Worm (Caenorhabditis elegans) whole organism, L4 larva: ENCODE data around the gene srd-74.

Source experiments
- F37D6.2 ChIP-seq: sonication (generic microtip); optimal IDR thresholded peaks from 2 replicates; lab custom pipeline; 2016; ENCODE audit warnings: mild to moderate bottlenecking, missing genetic modification characterization, missing compliant biosample characterization
- T20F7.1 ChIP-seq: fragments of 200-800 bp; sonication (Bioruptor generic); optimal IDR thresholded peaks from 2 replicates; lab custom pipeline; 2018; ENCODE audit warnings: mild to moderate bottlenecking, missing genetic modification characterization, missing compliant biosample characterization
- T26A8.4 ChIP-seq: fragments of 200-800 bp; sonication (Bioruptor generic); IDR thresholded peaks from 2 replicates; pipeline ENCODE4 v1.3.6; 2022; ENCODE audit warnings: missing genetic modification characterization, missing compliant biosample characterization
- Y105C5A.15 ChIP-seq: fragments of 200-800 bp; sonication (Bioruptor generic); IDR thresholded peaks from 2 replicates; pipeline ENCODE4 v1.3.6; 2022; ENCODE audit warnings: missing genetic modification characterization, missing compliant biosample characterization
- Y48G9A.11 ChIP-seq: fragments of 200-800 bp; sonication (Bioruptor generic); IDR thresholded peaks from 2 replicates; pipeline ENCODE4 v1.3.6; 2022; ENCODE audit warnings: missing genetic modification reagents, missing genetic modification characterization, missing compliant biosample characterization
- ZK337.2 ChIP-seq: fragments of 200-800 bp; sonication (Bioruptor generic); IDR thresholded peaks from 2 replicates; pipeline ENCODE4 v1.3.6; 2022; ENCODE audit warnings: missing genetic modification reagents, missing genetic modification characterization, missing compliant biosample characterization
- aly-2 ChIP-seq: sonication (generic microtip); optimal IDR thresholded peaks from 2 replicates; lab custom pipeline; 2018; ENCODE audit warnings: missing biosample characterization, missing genetic modification characterization
- arid-1 ChIP-seq: fragments of 200-800 bp; sonication (Bioruptor generic); conservative IDR thresholded peaks from 2 replicates; pipeline ENCODE4 v1.3.6; 2022; ENCODE audit warnings: missing genetic modification reagents, missing genetic modification characterization, missing compliant biosample characterization
- ceh-20 ChIP-seq: fragments of 200-800 bp; sonication (Bioruptor generic); IDR thresholded peaks from 2 replicates; pipeline ENCODE4 v1.3.6; 2022; ENCODE audit warnings: missing genetic modification reagents, missing genetic modification characterization, missing compliant biosample characterization
- ceh-32 ChIP-seq: sonication (generic microtip); optimal IDR thresholded peaks from 2 replicates; lab custom pipeline; 2016; ENCODE audit warnings: mild to moderate bottlenecking, missing genetic modification characterization, missing compliant biosample characterization; ENCODE audit not compliant: poor library complexity
- ceh-44 ChIP-seq: fragments of 200-800 bp; sonication (Bioruptor generic); IDR thresholded peaks from 2 replicates; pipeline ENCODE4 v1.3.6; 2022; ENCODE audit warnings: missing genetic modification reagents, missing genetic modification characterization, missing compliant biosample characterization
- cey-2 ChIP-seq: sonication (generic microtip); optimal IDR thresholded peaks from 3 replicates; lab custom pipeline; 2017; ENCODE audit warnings: missing genetic modification characterization, mild to moderate bottlenecking, missing compliant biosample characterization, antibody characterized with exemption, borderline replicate concordance; ENCODE audit not compliant: insufficient read depth
- daf-19 ChIP-seq: fragments of 200-800 bp; sonication (Bioruptor generic); conservative IDR thresholded peaks from 2 replicates; pipeline ENCODE4 v1.3.6; 2022; ENCODE audit warnings: missing genetic modification characterization, missing compliant biosample characterization
- dmd-6 ChIP-seq: fragments of 200-800 bp; sonication (Bioruptor generic); IDR thresholded peaks from 2 replicates; pipeline ENCODE4 v1.3.6; 2022; ENCODE audit warnings: missing genetic modification reagents, missing genetic modification characterization, missing compliant biosample characterization
- dmd-9 ChIP-seq: fragments of 200-800 bp; sonication (Bioruptor generic); IDR thresholded peaks from 2 replicates; pipeline ENCODE4 v1.3.6; 2022; ENCODE audit warnings: missing genetic modification reagents, missing genetic modification characterization, missing compliant biosample characterization
- dpl-1 ChIP-seq: fragments of 150-350 bp; optimal IDR thresholded peaks from 2 replicates; lab custom pipeline; 2014; ENCODE audit warnings: missing biosample characterization, missing genetic modification reagents, missing genetic modification characterization
- dve-1 ChIP-seq: sonication (generic microtip); optimal IDR thresholded peaks from 2 replicates; lab custom pipeline; 2017; ENCODE audit warnings: antibody characterized with exemption, mild to moderate bottlenecking, missing genetic modification characterization, missing compliant biosample characterization; ENCODE audit not compliant: insufficient read depth
- egl-27 ChIP-seq: sonication (generic microtip); optimal IDR thresholded peaks from 3 replicates; lab custom pipeline; 2017; ENCODE audit warnings: missing biosample characterization, missing genetic modification reagents, missing genetic modification characterization
- fkh-10 ChIP-seq: fragments of 150-350 bp; optimal IDR thresholded peaks from 2 replicates; lab custom pipeline; 2014; ENCODE audit warnings: missing biosample characterization, missing genetic modification reagents, missing genetic modification characterization
- fos-1 ChIP-seq: fragments of 150-350 bp; optimal IDR thresholded peaks from 2 replicates; lab custom pipeline; 2014; ENCODE audit warnings: missing biosample characterization, missing genetic modification characterization
- hif-1 ChIP-seq, 2 experiments: sonication (generic microtip); optimal IDR thresholded peaks; 2 replicates each; lab custom pipeline; 2016 to 2017; ENCODE audit warnings: missing compliant biosample characterization in 2 of 2, missing genetic modification characterization in 2 of 2, missing genetic modification reagents in 2 of 2, missing genotype in 2 of 2, mild to moderate bottlenecking in 1 of 2
- hlh-11 ChIP-seq: fragments of 200-800 bp; sonication (Bioruptor generic); optimal IDR thresholded peaks from 2 replicates; lab custom pipeline; 2018; ENCODE audit warnings: mild to moderate bottlenecking, missing genetic modification characterization, missing compliant biosample characterization
- hlh-30 ChIP-seq: sonication (generic microtip); optimal IDR thresholded peaks from 2 replicates; lab custom pipeline; 2017; ENCODE audit warnings: antibody characterized with exemption, mild to moderate bottlenecking, missing genetic modification characterization, missing compliant biosample characterization; ENCODE audit not compliant: insufficient read depth
- hmg-1.1 ChIP-seq: fragments of 200-800 bp; sonication (Bioruptor generic); IDR thresholded peaks from 2 replicates; pipeline ENCODE4 v1.3.6; 2022; ENCODE audit warnings: missing genetic modification reagents, missing genetic modification characterization, missing compliant biosample characterization
- jun-1 ChIP-seq: fragments of 150-350 bp; optimal IDR thresholded peaks from 2 replicates; lab custom pipeline; 2014; ENCODE audit warnings: missing biosample characterization, missing genetic modification reagents, missing genetic modification characterization
- lin-1 ChIP-seq: fragments of 200-800 bp; sonication (Bioruptor generic); IDR thresholded peaks from 2 replicates; pipeline ENCODE4 v1.3.6; 2022; ENCODE audit warnings: missing genetic modification reagents, missing genetic modification characterization, missing compliant biosample characterization
- lin-15B ChIP-seq: fragments of 150-350 bp; sonication (generic microtip); optimal IDR thresholded peaks from 3 replicates; lab custom pipeline; 2014; ENCODE audit warnings: missing biosample characterization, missing genetic modification characterization
- lir-3 ChIP-seq: sonication (generic microtip); optimal IDR thresholded peaks from 2 replicates; lab custom pipeline; 2016; ENCODE audit warnings: mild to moderate bottlenecking, missing genetic modification characterization, missing compliant biosample characterization
- madf-9 ChIP-seq: fragments of 200-800 bp; sonication (Bioruptor generic); conservative IDR thresholded peaks from 2 replicates; pipeline ENCODE4 v1.3.6; 2022; ENCODE audit warnings: missing genetic modification reagents, missing genetic modification characterization, missing compliant biosample characterization
- mdl-1 ChIP-seq, 2 experiments: fragments of 150-350 bp in 1 of 2; sonication (generic microtip) in 1 of 2; optimal IDR thresholded peaks; 2 replicates each; lab custom pipeline; 2014 to 2017; ENCODE audit warnings: missing biosample characterization in 2 of 2, missing genetic modification characterization in 2 of 2
- mep-1 ChIP-seq: fragments of 150-350 bp; sonication (generic microtip); optimal IDR thresholded peaks from 3 replicates; lab custom pipeline; 2014; ENCODE audit warnings: missing biosample characterization, missing genetic modification characterization
- mes-2 ChIP-seq: sonication (generic microtip); optimal IDR thresholded peaks from 2 replicates; lab custom pipeline; 2016; ENCODE audit warnings: missing genotype, mild to moderate bottlenecking, missing genetic modification characterization, missing compliant biosample characterization; ENCODE audit not compliant: poor library complexity, severe bottlenecking
- nhr-111 ChIP-seq: fragments of 200-800 bp; sonication (Bioruptor generic); optimal IDR thresholded peaks from 2 replicates; lab custom pipeline; 2018; ENCODE audit warnings: mild to moderate bottlenecking, missing genetic modification characterization, missing compliant biosample characterization
- nhr-25 ChIP-seq: sonication (generic microtip); optimal IDR thresholded peaks from 2 replicates; lab custom pipeline; 2017; ENCODE audit warnings: missing genetic modification characterization, mild to moderate bottlenecking, missing compliant biosample characterization, antibody characterized with exemption, moderate library complexity, borderline replicate concordance; ENCODE audit not compliant: insufficient read depth
- nhr-42 ChIP-seq: fragments of 200-800 bp; sonication (Bioruptor generic); IDR thresholded peaks from 2 replicates; pipeline ENCODE4 v1.3.6; 2022; ENCODE audit warnings: missing genetic modification characterization, missing compliant biosample characterization
- nhr-48 ChIP-seq: sonication (generic microtip); optimal IDR thresholded peaks from 2 replicates; lab custom pipeline; 2016; ENCODE audit warnings: mild to moderate bottlenecking, missing genetic modification characterization, missing compliant biosample characterization
- nhr-6 ChIP-seq: fragments of 150-350 bp; optimal IDR thresholded peaks from 2 replicates; lab custom pipeline; 2014; ENCODE audit warnings: missing biosample characterization, missing genetic modification characterization
- nhr-76 ChIP-seq: fragments of 150-350 bp; optimal IDR thresholded peaks from 2 replicates; lab custom pipeline; 2014; ENCODE audit warnings: missing biosample characterization, missing genetic modification characterization
- nhr-77 ChIP-seq: fragments of 150-350 bp; optimal IDR thresholded peaks from 2 replicates; lab custom pipeline; 2014; ENCODE audit warnings: missing biosample characterization, missing genetic modification characterization
- pha-4 ChIP-seq, 2 experiments: fragments of 150-350 bp in 1 of 2; fragments of 200-800 bp in 1 of 2; sonication (Bioruptor generic) in 1 of 2; IDR thresholded peaks in 1 of 2; optimal IDR thresholded peaks in 1 of 2; 2 replicates each; pipeline versions ENCODE4 v1.3.6 to Lab custom; 2014 to 2022; ENCODE audit warnings: missing genetic modification characterization in 2 of 2, missing genetic modification reagents in 2 of 2, missing biosample characterization in 1 of 2, missing compliant biosample characterization in 1 of 2
- php-3 ChIP-seq: fragments of 200-800 bp; sonication (Bioruptor generic); IDR thresholded peaks from 2 replicates; pipeline ENCODE4 v1.3.6; 2022; ENCODE audit warnings: missing genetic modification reagents, missing genetic modification characterization, missing compliant biosample characterization
- rbr-2 ChIP-seq: sonication (generic microtip); optimal IDR thresholded peaks from 2 replicates; lab custom pipeline; 2016; ENCODE audit warnings: missing genotype, missing genetic modification characterization, missing compliant biosample characterization
- sdz-12 ChIP-seq: fragments of 200-800 bp; sonication (Bioruptor generic); optimal IDR thresholded peaks from 2 replicates; lab custom pipeline; 2018; ENCODE audit warnings: mild to moderate bottlenecking, missing genetic modification characterization, missing compliant biosample characterization
- set-16 ChIP-seq: fragments of 200-800 bp; sonication (Bioruptor generic); IDR thresholded peaks from 2 replicates; pipeline ENCODE4 v1.3.6; 2022; ENCODE audit warnings: missing genetic modification reagents, missing genetic modification characterization, missing compliant biosample characterization
- snpc-1.2 ChIP-seq: fragments of 200-800 bp; sonication (Bioruptor generic); IDR thresholded peaks from 2 replicates; pipeline ENCODE4 v1.3.6; 2022; ENCODE audit warnings: missing genetic modification reagents, missing genetic modification characterization, missing compliant biosample characterization
- snpc-4 ChIP-seq: fragments of 150-350 bp; optimal IDR thresholded peaks from 2 replicates; lab custom pipeline; 2014; ENCODE audit warnings: missing biosample characterization, missing genetic modification characterization
- zfp-2 ChIP-seq: sonication (generic microtip); optimal IDR thresholded peaks from 2 replicates; lab custom pipeline; 2016; ENCODE audit warnings: mild to moderate bottlenecking, missing genetic modification characterization, missing compliant biosample characterization
- zip-2 ChIP-seq: fragments of 150-350 bp; optimal IDR thresholded peaks from 2 replicates; lab custom pipeline; 2014; ENCODE audit warnings: missing biosample characterization, missing genetic modification characterization
- ztf-7 ChIP-seq: fragments of 150-350 bp; optimal IDR thresholded peaks from 2 replicates; lab custom pipeline; 2014; ENCODE audit warnings: missing biosample characterization, missing genetic modification characterization

srd-74 gene

ce11 chrIII:11746718-11747117 is 35.2 kb upstream of the srd-74 start, which contains the start of gene mrt-2 (continued):
- TF ChIP-seq madf-9 (GFP tag; lab: Robert Waterston, UW): no peak
- TF ChIP-seq nhr-48: no peak
- no peak for TF ChIP-seq daf-19
- no peak for TF ChIP-seq lir-3 (tag; lab: Kevin White, UChicago)
- 0 out of 2 replicates have a peak, but pooled peaks have one; percentile 2 for TF ChIP-seq ceh-44 (GFP tag; lab: Robert Waterston, UW)
- TF ChIP-seq hlh-30: peak; percentile 44
- peak; percentile 97 for TF ChIP-seq dpl-1 (GFP tag; lab: Kevin White, UChicago)
- TF ChIP-seq aly-2 (tag; lab: Kevin White, UChicago): no peak
- no peak for TF ChIP-seq nhr-76 (tag; lab: Kevin White, UChicago)
- no peak for TF ChIP-seq ceh-32 (tag; lab: Kevin White, UChicago)
- 0 out of 2 replicates have a peak, but pooled peaks have one; percentile 17 for TF ChIP-seq ceh-20 (GFP tag; lab: Robert Waterston, UW)
- no peak for TF ChIP-seq jun-1 (tag; lab: Kevin White, UChicago)
- no peak for TF ChIP-seq zip-2 (tag; lab: Kevin White, UChicago)
- no peak for TF ChIP-seq zfp-2 (tag; lab: Kevin White, UChicago)
- TF ChIP-seq ZK337.2 (GFP tag; lab: Robert Waterston, UW): peak; percentile 90
- TF ChIP-seq ztf-7 (tag; lab: Kevin White, UChicago): peak; percentile 16
- no peak for TF ChIP-seq php-3 (GFP tag; lab: Robert Waterston, UW)
- TF ChIP-seq mep-1 (tag; lab: Kevin White, UChicago): peak; percentile 76
- peak; percentile 4 for TF ChIP-seq sdz-12 (GFP tag; lab: Kevin White, UChicago)
- peak; percentile 64 for TF ChIP-seq dve-1 (tag; lab: Kevin White, UChicago)
- TF ChIP-seq nhr-6 (tag; lab: Kevin White, UChicago): peak; percentile 70
- TF ChIP-seq hmg-1.1 (GFP tag; lab: Robert Waterston, UW): no peak
- TF ChIP-seq dmd-6 (GFP tag; lab: Robert Waterston, UW): peak; percentile 46
- TF ChIP-seq F37D6.2 (tag; lab: Kevin White, UChicago): peak; percentile 14
- peak; percentile 99 for TF ChIP-seq mes-2 (tag; lab: Kevin White, UChicago)
- TF ChIP-seq nhr-25 (tag; lab: Kevin White, UChicago): peak; percentile 16
- no peak for TF ChIP-seq snpc-4 (tag; lab: Kevin White, UChicago)
- no peak for TF ChIP-seq fos-1 (tag; lab: Kevin White, UChicago)
- TF ChIP-seq egl-27 (tag; lab: Kevin White, UChicago): no peak
- no peak for TF ChIP-seq nhr-111
- TF ChIP-seq lin-1 (GFP tag; lab: Robert Waterston, UW): 0 out of 2 replicates have a peak, but pooled peaks have one; percentile 18
- TF ChIP-seq cey-2 (tag; lab: Kevin White, UChicago): no peak
- TF ChIP-seq T20F7.1 (GFP tag; lab: Kevin White, UChicago): no peak
- TF ChIP-seq pha-4 (GFP tag; IDR thresholded peaks at IDR 0.05; lab: Robert Waterston, UW): 0 out of 2 replicates have a peak, but pooled peaks have one; percentile 60
- TF ChIP-seq pha-4 (tag; optimal IDR thresholded peaks at IDR 0.05; lab: Kevin White, UChicago): peak; percentile 16
- TF ChIP-seq nhr-42 (GFP tag; lab: Robert Waterston, UW): no peak; the same call in 1 of the 2 replicates
- TF ChIP-seq arid-1 (GFP tag; lab: Robert Waterston, UW): 0 out of 2 replicates have a peak, but pooled peaks have one; percentile 23
- TF ChIP-seq rbr-2: peak; percentile 48
- no peak for TF ChIP-seq fkh-10 (GFP tag; lab: Kevin White, UChicago)
- TF ChIP-seq Y105C5A.15 (GFP tag; lab: Robert Waterston, UW): no peak
- TF ChIP-seq set-16 (GFP tag; lab: Robert Waterston, UW): no peak
- TF ChIP-seq Y48G9A.11 (GFP tag; lab: Robert Waterston, UW): no peak; the same call in 1 of the 2 replicates
- TF ChIP-seq nhr-77 (tag; lab: Kevin White, UChicago): no peak
- no peak for TF ChIP-seq mdl-1 (tag; optimal IDR thresholded peaks at IDR 0.05; lab: Kevin White, UChicago)
- TF ChIP-seq T26A8.4 (GFP tag; lab: Robert Waterston, UW): 0 out of 2 replicates have a peak, but pooled peaks have one; percentile 48
- no peak for TF ChIP-seq hlh-11 (tag; lab: Kevin White, UChicago)
- TF ChIP-seq snpc-1.2: no peak
- no peak for TF ChIP-seq lin-15B (tag; lab: Kevin White, UChicago)
- TF ChIP-seq hif-1 (tag; optimal IDR thresholded peaks at IDR 0.05; lab: Kevin White, UChicago): peak in 1 of 2 experiments; percentile 93
- TF ChIP-seq dmd-9 (GFP tag; lab: Robert Waterston, UW): 0 out of 2 replicates have a peak, but pooled peaks have one; percentile 39
